Worm (Caenorhabditis elegans) whole organism, young adult: ENCODE results near the gene pcp-1.

Experiments
- B0019.2 ChIP-seq: fragments of 200-800 bp; sonication (Bioruptor generic); conservative IDR thresholded peaks from 2 replicates; pipeline ENCODE4 v1.3.6; 2022; ENCODE audit warnings: missing genetic modification reagents, missing genetic modification characterization, missing compliant biosample characterization
- B0261.1 ChIP-seq: sonication (generic microtip); optimal IDR thresholded peaks from 2 replicates; lab custom pipeline; 2016; ENCODE audit warnings: mild to moderate bottlenecking, missing genetic modification characterization, moderate library complexity, missing compliant biosample characterization
- D2030.7 ChIP-seq: fragments of 200-800 bp; sonication (Bioruptor generic); IDR thresholded peaks from 2 replicates; pipeline ENCODE4 v1.3.6; 2022; ENCODE audit warnings: missing genetic modification reagents, missing genetic modification characterization, missing compliant biosample characterization
- F23B12.7 ChIP-seq: sonication (generic microtip); optimal IDR thresholded peaks from 2 replicates; lab custom pipeline; 2017; ENCODE audit warnings: missing genetic modification characterization, mild to moderate bottlenecking, missing compliant biosample characterization, antibody characterized with exemption, moderate library complexity; ENCODE audit not compliant: insufficient read depth
- F33H1.4 ChIP-seq: fragments of 200-800 bp; sonication (Bioruptor generic); IDR thresholded peaks from 2 replicates; pipeline ENCODE4 v1.3.6; 2022; ENCODE audit warnings: missing genetic modification reagents, missing genetic modification characterization, missing compliant biosample characterization
- F37B4.10 ChIP-seq: fragments of 200-800 bp; sonication (Bioruptor generic); IDR thresholded peaks from 2 replicates; pipeline ENCODE4 v1.3.6; 2022; ENCODE audit warnings: missing genetic modification characterization, missing compliant biosample characterization
- F39B2.1 ChIP-seq: fragments of 200-800 bp; sonication (Bioruptor generic); IDR thresholded peaks from 2 replicates; pipeline ENCODE4 v1.3.6; 2022; ENCODE audit warnings: missing genetic modification reagents, missing genetic modification characterization, missing compliant biosample characterization
- F49E8.2 ChIP-seq: sonication (generic microtip); optimal IDR thresholded peaks from 3 replicates; lab custom pipeline; 2017; ENCODE audit warnings: missing genetic modification characterization, mild to moderate bottlenecking, missing compliant biosample characterization, antibody characterized with exemption, moderate library complexity; ENCODE audit not compliant: insufficient read depth
- T26A5.8 ChIP-seq: sonication (generic microtip); optimal IDR thresholded peaks from 2 replicates; lab custom pipeline; 2016; ENCODE audit warnings: missing genetic modification characterization, missing compliant biosample characterization
- Y79H2A.3 ChIP-seq: fragments of 200-800 bp; sonication (Bioruptor generic); conservative IDR thresholded peaks from 2 replicates; pipeline ENCODE4 v1.3.6; 2022; ENCODE audit warnings: missing genetic modification reagents, missing genetic modification characterization, missing compliant biosample characterization
- Y95B8A.8 ChIP-seq: fragments of 200-800 bp; sonication (Bioruptor generic); IDR thresholded peaks from 2 replicates; pipeline ENCODE4 v1.3.6; 2022; ENCODE audit warnings: missing genetic modification reagents, missing genetic modification characterization, missing compliant biosample characterization
- ZK185.1 ChIP-seq: sonication (generic microtip); optimal IDR thresholded peaks from 2 replicates; lab custom pipeline; 2016; ENCODE audit warnings: mild to moderate bottlenecking, missing genetic modification characterization, missing compliant biosample characterization; ENCODE audit not compliant: poor library complexity, severe bottlenecking
- akir-1 ChIP-seq: fragments of 200-800 bp; sonication (Bioruptor generic); optimal IDR thresholded peaks from 2 replicates; lab custom pipeline; 2018; ENCODE audit warnings: mild to moderate bottlenecking, missing genetic modification characterization, moderate library complexity, missing compliant biosample characterization
- aptf-2 ChIP-seq: fragments of 200-800 bp; sonication (Bioruptor generic); conservative IDR thresholded peaks from 2 replicates; pipeline ENCODE4 v1.3.6; 2022; ENCODE audit warnings: missing genetic modification reagents, missing genetic modification characterization, missing compliant biosample characterization
- cebp-1 ChIP-seq, 2 experiments: fragments of 200-800 bp in 1 of 2; sonication (Bioruptor generic) in 1 of 2; sonication (generic microtip) in 1 of 2; IDR thresholded peaks in 1 of 2; optimal IDR thresholded peaks in 1 of 2; 2 replicates each; pipeline versions ENCODE4 v1.3.6 to Lab custom; 2017 to 2022; ENCODE audit warnings: missing compliant biosample characterization in 2 of 2, missing genetic modification characterization in 2 of 2, mild to moderate bottlenecking in 1 of 2, missing genetic modification reagents in 1 of 2, moderate library complexity in 1 of 2
- cebp-2 ChIP-seq: fragments of 200-800 bp; sonication (Bioruptor generic); IDR thresholded peaks from 2 replicates; pipeline ENCODE4 v1.3.6; 2022; ENCODE audit warnings: missing genetic modification characterization, missing compliant biosample characterization
- ceh-79 ChIP-seq: sonication (generic microtip); optimal IDR thresholded peaks from 2 replicates; lab custom pipeline; 2017; ENCODE audit warnings: mild to moderate bottlenecking, missing genetic modification characterization, missing compliant biosample characterization
- chd-7 ChIP-seq: sonication (generic microtip); optimal IDR thresholded peaks from 2 replicates; lab custom pipeline; 2016; ENCODE audit warnings: mild to moderate bottlenecking, missing genetic modification characterization, moderate library complexity, missing compliant biosample characterization
- dpl-1 ChIP-seq: fragments of 150-350 bp; optimal IDR thresholded peaks from 2 replicates; lab custom pipeline; 2014; ENCODE audit warnings: missing biosample characterization, missing genetic modification reagents, missing genetic modification characterization
- egl-18 ChIP-seq: fragments of 200-800 bp; sonication (Bioruptor generic); IDR thresholded peaks from 2 replicates; pipeline ENCODE4 v1.3.6; 2022; ENCODE audit warnings: missing genetic modification reagents, missing genetic modification characterization, missing compliant biosample characterization
- fkh-3 ChIP-seq: sonication (generic microtip); optimal IDR thresholded peaks from 2 replicates; lab custom pipeline; 2016; ENCODE audit warnings: mild to moderate bottlenecking, missing genetic modification characterization, missing compliant biosample characterization
- hmg-1.2 ChIP-seq: fragments of 200-800 bp; sonication (Bioruptor generic); IDR thresholded peaks from 2 replicates; pipeline ENCODE4 v1.3.6; 2022; ENCODE audit warnings: missing genetic modification reagents, missing genetic modification characterization, missing compliant biosample characterization
- hrde-1 ChIP-seq: sonication (generic microtip); optimal IDR thresholded peaks from 2 replicates; lab custom pipeline; 2016; ENCODE audit warnings: missing genetic modification characterization, mild to moderate bottlenecking, missing compliant biosample characterization, moderate library complexity, missing genotype, missing genetic modification reagents, borderline replicate concordance
- lsl-1 ChIP-seq: fragments of 200-800 bp; sonication (Bioruptor generic); optimal IDR thresholded peaks from 2 replicates; lab custom pipeline; 2018; ENCODE audit warnings: mild to moderate bottlenecking, missing genetic modification characterization, moderate library complexity, missing compliant biosample characterization
- madf-10 ChIP-seq: sonication (generic microtip); optimal IDR thresholded peaks from 2 replicates; lab custom pipeline; 2016; ENCODE audit warnings: mild to moderate bottlenecking, missing genetic modification characterization, missing compliant biosample characterization
- madf-8 ChIP-seq: fragments of 200-800 bp; sonication (Bioruptor generic); conservative IDR thresholded peaks from 2 replicates; pipeline ENCODE4 v1.3.6; 2022; ENCODE audit warnings: missing genetic modification reagents, missing genetic modification characterization, missing compliant biosample characterization
- mes-4 ChIP-seq: sonication (generic microtip); optimal IDR thresholded peaks from 2 replicates; lab custom pipeline; 2016; ENCODE audit warnings: missing genotype, missing genetic modification characterization, missing compliant biosample characterization
- nfya-2 ChIP-seq: fragments of 200-800 bp; sonication (Bioruptor generic); IDR thresholded peaks from 2 replicates; pipeline ENCODE4 v1.3.6; 2022; ENCODE audit warnings: missing genetic modification reagents, missing genetic modification characterization, missing compliant biosample characterization
- nfyb-1 ChIP-seq: fragments of 200-800 bp; sonication (Bioruptor generic); IDR thresholded peaks from 2 replicates; pipeline ENCODE4 v1.3.6; 2022; ENCODE audit warnings: missing genetic modification reagents, missing genetic modification characterization, missing compliant biosample characterization
- nhr-179 ChIP-seq: sonication (generic microtip); optimal IDR thresholded peaks from 2 replicates; lab custom pipeline; 2016; ENCODE audit warnings: mild to moderate bottlenecking, missing genetic modification characterization, missing compliant biosample characterization
- nhr-27 ChIP-seq: fragments of 200-800 bp; sonication (Bioruptor generic); optimal IDR thresholded peaks from 2 replicates; lab custom pipeline; 2018; ENCODE audit warnings: mild to moderate bottlenecking, missing genetic modification characterization, moderate library complexity, missing compliant biosample characterization
- rcor-1 ChIP-seq: fragments of 200-800 bp; sonication (Bioruptor generic); IDR thresholded peaks from 2 replicates; pipeline ENCODE4 v1.3.6; 2022; ENCODE audit warnings: missing genetic modification reagents, missing genetic modification characterization, missing compliant biosample characterization
- repo-1 ChIP-seq: sonication (generic microtip); optimal IDR thresholded peaks from 2 replicates; lab custom pipeline; 2017; ENCODE audit warnings: mild to moderate bottlenecking, missing genetic modification characterization, missing compliant biosample characterization
- rpc-1 ChIP-seq, 2 experiments: fragments of 150-350 bp in 1 of 2; sonication (generic microtip) in 1 of 2; optimal IDR thresholded peaks; 2 replicates each; lab custom pipeline; 2014 to 2018; ENCODE audit warnings: missing biosample characterization in 1 of 2, missing genetic modification characterization in 1 of 2, missing genetic modification reagents in 1 of 2, missing genotype in 1 of 2
- snpc-1.3 ChIP-seq: sonication (generic microtip); optimal IDR thresholded peaks from 2 replicates; lab custom pipeline; 2017; ENCODE audit warnings: missing genetic modification characterization, mild to moderate bottlenecking, missing compliant biosample characterization, antibody characterized with exemption, moderate library complexity, missing genotype, missing genetic modification reagents; ENCODE audit not compliant: insufficient read depth
- somi-1 ChIP-seq: fragments of 200-800 bp; sonication (Bioruptor generic); optimal IDR thresholded peaks from 2 replicates; lab custom pipeline; 2018; ENCODE audit warnings: mild to moderate bottlenecking, missing genetic modification characterization, missing compliant biosample characterization
- xnd-1 ChIP-seq: sonication (generic microtip); optimal IDR thresholded peaks from 2 replicates; lab custom pipeline; 2016; ENCODE audit warnings: missing genotype, missing genetic modification reagents, missing genetic modification characterization, missing compliant biosample characterization
- zim-3 ChIP-seq: sonication (generic microtip); optimal IDR thresholded peaks from 2 replicates; lab custom pipeline; 2017; ENCODE audit warnings: mild to moderate bottlenecking, missing genetic modification characterization, moderate library complexity, missing compliant biosample characterization
- ztf-22 ChIP-seq: fragments of 200-800 bp; sonication (Bioruptor generic); optimal IDR thresholded peaks from 2 replicates; lab custom pipeline; 2018; ENCODE audit warnings: mild to moderate bottlenecking, missing genetic modification characterization, moderate library complexity, missing compliant biosample characterization
- ztf-25 ChIP-seq: fragments of 200-800 bp; sonication (Bioruptor generic); IDR thresholded peaks from 2 replicates; pipeline ENCODE4 v1.3.6; 2022; ENCODE audit warnings: missing genetic modification reagents, missing genetic modification characterization, missing compliant biosample characterization

The pcp-1 gene

DNA sequence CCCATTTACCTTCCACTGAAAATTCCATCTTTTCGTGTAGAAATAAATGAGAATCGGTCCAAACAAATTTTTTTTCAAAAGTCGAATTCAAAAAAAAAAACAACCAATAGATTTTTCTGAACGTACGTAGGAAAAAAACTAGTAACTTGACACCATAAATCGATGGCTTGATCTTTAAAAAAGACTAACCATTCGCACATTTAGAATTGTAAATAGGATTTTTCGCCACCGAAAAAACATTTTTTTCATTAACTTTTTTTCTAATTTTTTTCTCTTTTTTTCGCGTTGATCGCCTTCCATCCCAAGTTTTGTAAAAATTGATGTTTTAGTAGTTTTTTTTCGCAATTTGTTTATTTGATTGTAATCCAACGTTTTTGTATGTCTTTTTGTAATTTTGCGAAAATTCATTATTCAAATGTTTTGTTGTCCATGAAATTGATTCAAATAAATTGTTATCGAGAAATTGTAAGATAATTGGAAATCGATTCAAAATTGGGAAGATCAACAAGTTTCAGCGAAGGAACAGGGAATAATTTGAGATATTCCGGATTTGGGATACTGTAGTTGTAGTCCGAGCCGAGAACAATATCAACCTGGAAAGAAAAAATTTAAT is 21.0 kb upstream of the pcp-1 start (continued):
- TF ChIP-seq repo-1 (tag; lab: Kevin White, UChicago) = peak; percentile 11
- peak; percentile 51 for TF ChIP-seq ZK185.1 (tag; lab: Kevin White, UChicago)
- TF ChIP-seq nhr-179 (tag; lab: Kevin White, UChicago) = no peak
- TF ChIP-seq F33H1.4 (GFP tag; lab: Robert Waterston, UW) = no peak
- TF ChIP-seq somi-1 (GFP tag; lab: Kevin White, UChicago) = no peak
- TF ChIP-seq ztf-25 = no peak
- TF ChIP-seq F23B12.7 (tag; lab: Kevin White, UChicago) = no peak
- no peak for TF ChIP-seq D2030.7
- no peak for TF ChIP-seq lsl-1 (GFP tag; lab: Kevin White, UChicago)
- TF ChIP-seq cebp-2 (GFP tag; lab: Robert Waterston, UW) = no peak
- TF ChIP-seq Y79H2A.3 (GFP tag; lab: Robert Waterston, UW) = no peak
- no peak for TF ChIP-seq hrde-1
- TF ChIP-seq nfya-2 (GFP tag; lab: Robert Waterston, UW) = no peak
- no peak for TF ChIP-seq xnd-1 (tag; lab: Kevin White, UChicago)
- no peak for TF ChIP-seq snpc-1.3
- TF ChIP-seq egl-18 (GFP tag; lab: Robert Waterston, UW) = no peak
- TF ChIP-seq aptf-2 = 0 out of 2 replicates have a peak, but pooled peaks have one; percentile 11
- no peak for TF ChIP-seq rpc-1 (optimal IDR thresholded peaks at IDR 0.05; lab: Kevin White, UChicago)
- no peak for TF ChIP-seq rpc-1 (tag; optimal IDR thresholded peaks at IDR 0.05; lab: Kevin White, UChicago)

DNA sequence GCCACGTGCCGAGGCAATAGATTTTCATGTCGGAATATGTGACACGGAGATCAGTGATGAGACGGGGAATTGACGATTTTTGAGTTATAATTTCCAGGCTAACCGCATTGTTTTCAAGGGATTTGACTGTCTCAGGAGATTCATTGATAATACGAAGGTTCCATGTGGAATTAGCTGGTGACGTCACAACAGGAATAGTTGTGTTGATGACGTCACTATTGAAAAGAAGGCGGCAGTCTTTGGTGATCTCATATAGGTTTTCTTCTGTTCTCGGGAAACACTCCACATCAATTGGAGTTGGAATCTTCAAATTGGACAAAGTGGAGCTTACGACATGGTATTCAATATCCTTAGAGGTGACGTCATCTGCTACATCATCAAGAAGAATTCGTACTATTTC is 15.5 kb upstream of the pcp-1 start:
- TF ChIP-seq Y95B8A.8 (GFP tag; lab: Robert Waterston, UW) (no peak), F37B4.10 (no peak), B0261.1 (tag; lab: Kevin White, UChicago) (no peak), nfyb-1 (GFP tag; lab: Robert Waterston, UW) (no peak), aptf-2 (no peak), cebp-1 (GFP tag; IDR thresholded peaks at IDR 0.05; lab: Robert Waterston, UW) (no peak), cebp-1 (tag; optimal IDR thresholded peaks at IDR 0.05; lab: Kevin White, UChicago) (no peak), hmg-1.2 (no peak), ztf-22 (GFP tag; lab: Kevin White, UChicago) (no peak), F49E8.2 (no peak), B0019.2 (GFP tag; lab: Robert Waterston, UW) (no peak), snpc-1.3 (no peak), nhr-27 (no peak), madf-8 (no peak)
- TF ChIP-seq, all 124 proteins: peak for 0

ce11 chrIII:7754348-7754747 is 4.4 kb upstream of the pcp-1 start, which contains the start of gene cdh-3:
TSS of gene cdh-3 (minus strand) at chrIII:7754448.
- TF ChIP-seq F39B2.1 (GFP tag; lab: Robert Waterston, UW) (no peak), F23B12.7 (tag; lab: Kevin White, UChicago) (no peak), dpl-1 (no peak), akir-1 (no peak), T26A5.8 (tag; lab: Kevin White, UChicago) (no peak), zim-3 (tag; lab: Kevin White, UChicago) (no peak), rcor-1 (GFP tag; lab: Robert Waterston, UW) (no peak), chd-7 (tag; lab: Kevin White, UChicago) (no peak), F37B4.10 (no peak), mes-4 (tag; lab: Kevin White, UChicago) (no peak), fkh-3 (tag; lab: Kevin White, UChicago) (no peak), ceh-79 (no peak), madf-10 (no peak), ztf-22 (GFP tag; lab: Kevin White, UChicago) (no peak)
